Fruit fly (Drosophila melanogaster): Measurements from ENCODE around the gene Vps24.

Vps24 gene

dm6 chr3R:4346636-4347035 lies 35.9 kb upstream of the Vps24 start, which contains the start of gene hkb (continued):
- TF ChIP-seq otp (GFP tag; IDR thresholded peaks at IDR 0.05) (no peak), CG8478 (optimal IDR thresholded peaks at IDR 0.05) (peak; percentile 24), Gsc (GFP tag; IDR thresholded peaks at IDR 0.05) (no peak), CG1832 (GFP tag; optimal IDR thresholded peaks at IDR 0.05) (peak; percentile 81), CG12659 (GFP tag; optimal IDR thresholded peaks at IDR 0.05) (no peak), fd96Cb (tag; optimal IDR thresholded peaks at IDR 0.05) (no peak), HmgZ (tag; optimal IDR thresholded peaks at IDR 0.05) (no peak), onecut (GFP tag; IDR thresholded peaks at IDR 0.05) (peak; percentile 98), hkb (optimal IDR thresholded peaks at IDR 0.05) (no peak), hkb (GFP tag; IDR thresholded peaks at IDR 0.05) (peak; percentile 37; the same call in 1 of the 2 replicates), CG32767 (GFP tag; IDR thresholded peaks at IDR 0.05) (no peak), abd-A (tag; optimal IDR thresholded peaks at IDR 0.05) (no peak), HLH3B (GFP tag; IDR thresholded peaks at IDR 0.05) (no peak), CG6254 (GFP tag; optimal IDR thresholded peaks at IDR 0.05) (no peak), Gug (GFP tag; IDR thresholded peaks at IDR 0.05) (no peak), cad (GFP tag; optimal IDR thresholded peaks at IDR 0.05) (peak; percentile 15), Nf-YB (GFP tag; optimal IDR thresholded peaks at IDR 0.05) (peak; percentile 94), cg (GFP tag; optimal IDR thresholded peaks at IDR 0.05) (peak; percentile 95), Nf-YC (tag; optimal IDR thresholded peaks at IDR 0.05) (peak; percentile 94), ERR (GFP tag; optimal IDR thresholded peaks at IDR 0.05) (no peak), vfl (GFP tag; optimal IDR thresholded peaks at IDR 0.05) (peak; percentile 6), ase (GFP tag; IDR thresholded peaks at IDR 0.05) (no peak), CG17829 (tag; optimal IDR thresholded peaks at IDR 0.05) (peak; percentile 5), CG5953 (GFP tag; IDR thresholded peaks at IDR 0.05) (no peak), twi (tag; optimal IDR thresholded peaks at IDR 0.05) (peak; percentile 51), fru (optimal IDR thresholded peaks at IDR 0.05) (no peak), dan (GFP tag; IDR thresholded peaks at IDR 0.05) (no peak), D (optimal IDR thresholded peaks at IDR 0.05) (peak; percentile 66), D (GFP tag; optimal IDR thresholded peaks at IDR 0.05) (no peak), CG3995 (GFP tag; optimal IDR thresholded peaks at IDR 0.05) (no peak), CG6791 (GFP tag; IDR thresholded peaks at IDR 0.05; ENCODE audit: partially characterized antibody) (0 out of 3 replicates have a peak, but pooled peaks have one; percentile 10), MESR4 (GFP tag; optimal IDR thresholded peaks at IDR 0.05) (no peak), ewg (GFP tag; optimal IDR thresholded peaks at IDR 0.05) (peak; percentile 42), CG7987 (GFP tag; optimal IDR thresholded peaks at IDR 0.05) (no peak), NFAT (GFP tag; IDR thresholded peaks at IDR 0.05) (no peak), CG12942 (GFP tag; optimal IDR thresholded peaks at IDR 0.05) (no peak), Kr (GFP tag; optimal IDR thresholded peaks at IDR 0.05) (no peak), grn (GFP tag; optimal IDR thresholded peaks at IDR 0.05) (no peak)

dm6 chr3R:4341177-4341576 lies 30.4 kb upstream of the Vps24 start:
- TF ChIP-seq Ets65A (GFP tag) (peak; percentile 25), Nf-YB (GFP tag; optimal IDR thresholded peaks at IDR 0.05) (peak; percentile 80), Ada2b (GFP tag; IDR thresholded peaks at IDR 0.05) (no peak), CG7745 (tag; optimal IDR thresholded peaks at IDR 0.05) (no peak), Nf-YC (tag; optimal IDR thresholded peaks at IDR 0.05) (peak; percentile 76), yki (optimal IDR thresholded peaks at IDR 0.05) (no peak), CG7357 (GFP tag; IDR thresholded peaks at IDR 0.05) (no peak), CG5953 (GFP tag; IDR thresholded peaks at IDR 0.05) (no peak), CG1832 (GFP tag; optimal IDR thresholded peaks at IDR 0.05) (peak; percentile 28), pros (GFP tag; optimal IDR thresholded peaks at IDR 0.05) (peak; percentile 19), ase (GFP tag; IDR thresholded peaks at IDR 0.05) (no peak), CG17829 (tag; optimal IDR thresholded peaks at IDR 0.05) (no peak), CG9727 (GFP tag; optimal IDR thresholded peaks at IDR 0.05) (no peak), CG16779 (GFP tag; IDR thresholded peaks at IDR 0.05) (no peak), D (optimal IDR thresholded peaks at IDR 0.05) (peak; percentile 72), D (GFP tag; optimal IDR thresholded peaks at IDR 0.05) (no peak), cg (GFP tag; optimal IDR thresholded peaks at IDR 0.05) (peak; percentile 17), seq (GFP tag; IDR thresholded peaks at IDR 0.05) (peak; percentile 92), Dbx (GFP tag; IDR thresholded peaks at IDR 0.05) (no peak), exex (tag; optimal IDR thresholded peaks at IDR 0.05) (no peak), zen (tag; optimal IDR thresholded peaks at IDR 0.05) (peak; percentile 71), hkb (optimal IDR thresholded peaks at IDR 0.05) (no peak), hkb (GFP tag; IDR thresholded peaks at IDR 0.05) (0 out of 2 replicates have a peak, but pooled peaks have one; percentile 2), gfzf (GFP tag; optimal IDR thresholded peaks at IDR 0.05) (no peak)
